Worm (Caenorhabditis elegans): ENCODE results near the gene xnd-1.

xnd-1 gene

ce11 chrIII:5603439-5603986 is 747 bp upstream of the xnd-1 start, which contains the start of gene madf-11 (continued):
- no peak for TF ChIP-seq atf-7 (tag; optimal IDR thresholded peaks at IDR 0.05)
- no peak for TF ChIP-seq Y95B8A.8 (GFP tag; IDR thresholded peaks at IDR 0.05)
- TF ChIP-seq Y67H2A.10 (GFP tag; conservative IDR thresholded peaks at IDR 0.05): no peak; the same call in 1 of the 2 replicates
- no peak for TF ChIP-seq rec-8 (tag; optimal IDR thresholded peaks at IDR 0.05)
- no peak for TF ChIP-seq madf-6 (GFP tag; IDR thresholded peaks at IDR 0.05)
- no peak for TF ChIP-seq F10E7.11 (tag; optimal IDR thresholded peaks at IDR 0.05)
- no peak for TF ChIP-seq ztf-6 (GFP tag; IDR thresholded peaks at IDR 0.05)

DNA sequence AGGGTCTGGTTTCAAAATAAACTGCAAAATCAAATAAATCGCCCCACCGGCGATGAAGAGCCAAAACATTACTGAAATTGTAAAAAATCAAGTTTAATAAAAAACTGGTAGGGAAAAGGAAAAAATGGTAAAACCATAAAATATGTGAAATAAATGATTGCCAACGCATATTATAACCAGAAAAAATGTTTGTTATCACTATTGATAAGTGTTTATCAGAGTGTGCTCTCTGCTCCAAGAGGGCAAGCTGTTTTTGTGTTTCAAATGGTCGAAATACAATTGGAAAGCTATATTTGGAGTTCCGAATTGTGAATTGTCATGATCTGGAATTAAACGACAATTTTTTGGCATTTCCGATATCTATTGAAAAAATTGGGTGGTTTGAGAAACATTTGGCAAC is 6.0 kb downstream of the xnd-1 start, which contains the start of gene C05D2.8:
Gene C05D2.8 (minus strand): TSS at position 71 of the 400 bp plus-strand sequence.
- TF ChIP-seq B0261.1 (tag; optimal IDR thresholded peaks at IDR 0.05): no peak
- TF ChIP-seq nhr-27 (tag; optimal IDR thresholded peaks at IDR 0.05): no peak
- no peak for TF ChIP-seq lin-40 (tag; optimal IDR thresholded peaks at IDR 0.05)
- peak; percentile 65 for TF ChIP-seq nhr-80 (tag; optimal IDR thresholded peaks at IDR 0.05)
- no peak for TF ChIP-seq ets-4 (GFP tag; optimal IDR thresholded peaks at IDR 0.05)
- no peak for TF ChIP-seq T07F8.4 (tag; optimal IDR thresholded peaks at IDR 0.05)

- no peak for TF ChIP-seq B0336.3 (GFP tag; IDR thresholded peaks at IDR 0.05)
- TF ChIP-seq ztf-18 (tag; optimal IDR thresholded peaks at IDR 0.05): no peak
- TF ChIP-seq dpff-1 (tag; optimal IDR thresholded peaks at IDR 0.05): no peak
- no peak for TF ChIP-seq rcor-1 (GFP tag; IDR thresholded peaks at IDR 0.05)
- TF ChIP-seq nhr-80 (tag; optimal IDR thresholded peaks at IDR 0.05): peak; percentile 50
Observed at ce11 chrIII:5611604-5612324, 7.5 kb downstream of the xnd-1 start, which contains the start of gene bas-1. Gene bas-1 (plus strand): TSS chrIII:5612274.

DNA sequence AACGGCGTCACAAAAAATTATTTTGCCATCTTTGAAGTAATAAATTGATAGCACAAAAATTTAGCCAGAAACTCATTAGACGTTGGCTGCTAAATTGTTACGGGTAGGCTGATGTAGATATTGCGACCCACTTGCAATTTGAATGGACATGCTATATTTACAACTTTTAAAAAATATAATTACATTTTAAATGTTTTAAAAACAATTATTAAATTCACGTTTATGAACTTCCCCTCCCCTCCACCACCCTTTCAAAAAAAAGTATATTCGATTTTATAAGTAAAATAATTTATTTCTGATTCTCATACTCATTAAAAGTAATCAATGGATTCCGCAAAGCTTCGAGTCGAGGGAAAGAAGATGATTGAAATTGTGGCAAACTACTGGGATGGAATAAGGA is 10.4 kb downstream of the xnd-1 start, which contains the start of gene basl-1:
Gene basl-1 (plus strand): TSS at position 301 of the 400 bp plus-strand sequence.
- no peak for TF ChIP-seq dpl-1 (GFP tag; optimal IDR thresholded peaks at IDR 0.05)
- TF ChIP-seq ztf-28 (GFP tag; IDR thresholded peaks at IDR 0.05): no peak
- TF ChIP-seq snpc-4 (GFP tag; optimal IDR thresholded peaks at IDR 0.05): no peak
- TF ChIP-seq snpc-4 (tag; optimal IDR thresholded peaks at IDR 0.05): no peak
- no peak for TF ChIP-seq ccch-3 (GFP tag; optimal IDR thresholded peaks at IDR 0.05)
- no peak for TF ChIP-seq sea-2 (GFP tag; IDR thresholded peaks at IDR 0.05)
- TF ChIP-seq F10E7.11 (tag; optimal IDR thresholded peaks at IDR 0.05): no peak
- TF ChIP-seq ama-1 (optimal IDR thresholded peaks at IDR 0.05): no peak
- no peak for TF ChIP-seq ama-1 (GFP tag; optimal IDR thresholded peaks at IDR 0.05)
- no peak for TF ChIP-seq sdz-38 (tag; optimal IDR thresholded peaks at IDR 0.05)
- TF ChIP-seq F37B4.10 (GFP tag; IDR thresholded peaks at IDR 0.05): no peak
- no peak for TF ChIP-seq hsf-1 (GFP tag; IDR thresholded peaks at IDR 0.05)
- no peak for TF ChIP-seq madf-10 (tag; optimal IDR thresholded peaks at IDR 0.05)
- no peak for TF ChIP-seq gei-17 (GFP tag; optimal IDR thresholded peaks at IDR 0.05)
- TF ChIP-seq efl-1 (GFP tag; optimal IDR thresholded peaks at IDR 0.05): no peak
- no peak for TF ChIP-seq ztf-25 (GFP tag; IDR thresholded peaks at IDR 0.05)
- TF ChIP-seq F57A8.1 (GFP tag; optimal IDR thresholded peaks at IDR 0.05): no peak
- TF ChIP-seq T26A5.8 (tag; optimal IDR thresholded peaks at IDR 0.05): no peak
- no peak for TF ChIP-seq F57C9.4 (tag; optimal IDR thresholded peaks at IDR 0.05)
- no peak for TF ChIP-seq ztf-18 (tag; optimal IDR thresholded peaks at IDR 0.05)
- TF ChIP-seq F49E8.2 (tag; optimal IDR thresholded peaks at IDR 0.05; ENCODE audit: insufficient read depth): no peak
- TF ChIP-seq Y56A3A.18 (GFP tag; IDR thresholded peaks at IDR 0.05): no peak
